Fruit fly (Drosophila melanogaster) whole organism, embryonic: Measurements from ENCODE around the gene CG31176.

ENCODE experiments used
- CG10654 ChIP-seq: fragments of 200-800 bp; sonication (Bioruptor generic); optimal IDR thresholded peaks from 2 replicates; lab custom pipeline; 2016; ENCODE audit warnings: missing biosample characterization, missing genetic modification characterization
- CG15073 ChIP-seq: fragments of 200-800 bp; sonication (Bioruptor generic); optimal IDR thresholded peaks from 2 replicates; lab custom pipeline; 2016; ENCODE audit warnings: missing biosample characterization, missing genetic modification characterization
- Hr39 ChIP-seq: fragments of >200 bp; optimal IDR thresholded peaks from 2 replicates; lab custom pipeline; 2017
- MBD-R2 ChIP-seq: fragments of 200-800 bp; sonication (Bioruptor generic); IDR thresholded peaks from 2 replicates; pipeline ENCODE4 v1.3.6; 2022; ENCODE audit warnings: missing biosample characterization, missing genetic modification characterization

- TF ChIP-seq Hr39 (no peak), CG10654 (no peak), CG15073 (GFP tag; lab: Kevin White, UChicago) (no peak), MBD-R2 (GFP tag; lab: Robert Waterston, UW) (no peak)
Observed at dm6 chr3R:21736749-21737148, 17.3 kb upstream of the CG31176 start, which contains the start of gene CG42869.
